Fruit fly (Drosophila melanogaster) whole organism, pupa: Measurements from ENCODE around the gene CG14785.

Source experiments
- CG10348 ChIP-seq: fragments of 200-800 bp; sonication (Bioruptor generic); IDR thresholded peaks from 2 replicates; pipeline ENCODE4 v1.3.6; 2022; ENCODE audit warnings: missing biosample characterization, missing genetic modification characterization
- CG12605 ChIP-seq: fragments of 200-800 bp; sonication (Bioruptor generic); IDR thresholded peaks from 2 replicates; pipeline ENCODE4 v1.3.6; 2022; ENCODE audit warnings: missing biosample characterization, missing genetic modification characterization
- CG13204 ChIP-seq: fragments of 200-800 bp; sonication (Bioruptor generic); optimal IDR thresholded peaks from 2 replicates; lab custom pipeline; 2018; ENCODE audit warnings: missing biosample characterization, mild to moderate bottlenecking, missing genetic modification characterization, moderate library complexity
- CG14655 ChIP-seq: fragments of 200-800 bp; sonication (Bioruptor generic); optimal IDR thresholded peaks from 3 replicates; lab custom pipeline; 2017; ENCODE audit warnings: mild to moderate bottlenecking, missing biosample characterization, missing genetic modification reagents, missing genetic modification characterization
- CG15710 ChIP-seq: fragments of 200-800 bp; sonication (Bioruptor generic); optimal IDR thresholded peaks from 2 replicates; lab custom pipeline; 2018; ENCODE audit warnings: missing biosample characterization, mild to moderate bottlenecking, missing genetic modification characterization, moderate library complexity
- CG17806 ChIP-seq: fragments of 200-800 bp; sonication (Bioruptor generic); optimal IDR thresholded peaks from 2 replicates; lab custom pipeline; 2018; ENCODE audit warnings: missing biosample characterization, mild to moderate bottlenecking, missing genetic modification characterization, moderate library complexity
- CG32121 ChIP-seq: fragments of 200-800 bp; sonication (Bioruptor generic); IDR thresholded peaks from 2 replicates; pipeline ENCODE4 v1.3.6; 2022; ENCODE audit warnings: missing biosample characterization, missing genetic modification characterization
- CG34367 ChIP-seq: fragments of 200-800 bp; sonication (Bioruptor generic); optimal IDR thresholded peaks from 2 replicates; lab custom pipeline; 2018; ENCODE audit warnings: missing biosample characterization, mild to moderate bottlenecking, missing genetic modification characterization
- CG4496 ChIP-seq: fragments of 200-800 bp; sonication (Bioruptor generic); IDR thresholded peaks from 3 replicates; pipeline ENCODE4 v1.3.6; 2022; ENCODE audit warnings: missing biosample characterization, missing genetic modification characterization
- CG8159 ChIP-seq: fragments of 200-800 bp; sonication (Bioruptor generic); optimal IDR thresholded peaks from 3 replicates; lab custom pipeline; 2018; ENCODE audit warnings: missing biosample characterization, mild to moderate bottlenecking, missing genetic modification characterization, moderate library complexity
- CG8301 ChIP-seq: fragments of 200-800 bp; sonication (Bioruptor generic); optimal IDR thresholded peaks from 2 replicates; lab custom pipeline; 2018; ENCODE audit warnings: missing biosample characterization, mild to moderate bottlenecking, missing genetic modification characterization
- CG9948 ChIP-seq: fragments of 200-800 bp; sonication (Bioruptor generic); optimal IDR thresholded peaks from 2 replicates; lab custom pipeline; 2018; ENCODE audit warnings: missing biosample characterization, mild to moderate bottlenecking, missing genetic modification characterization, moderate library complexity
- D1 ChIP-seq: fragments of 200-800 bp; sonication (Bioruptor generic); optimal IDR thresholded peaks from 2 replicates; lab custom pipeline; 2018; ENCODE audit warnings: missing biosample characterization, mild to moderate bottlenecking, missing genetic modification characterization, moderate library complexity
- EcR ChIP-seq: fragments of 200-800 bp; sonication (Bioruptor generic); optimal IDR thresholded peaks from 3 replicates; lab custom pipeline; 2019; ENCODE audit warnings: missing biosample characterization, missing genetic modification characterization, mild to moderate bottlenecking, moderate library complexity, missing genetic modification reagents
- Ets98B ChIP-seq: fragments of 200-800 bp; sonication (Bioruptor generic); IDR thresholded peaks from 2 replicates; pipeline ENCODE4 v1.3.6; 2022; ENCODE audit warnings: missing biosample characterization, missing genetic modification characterization
- Pif1A ChIP-seq: fragments of 200-800 bp; sonication (Bioruptor generic); optimal IDR thresholded peaks from 3 replicates; lab custom pipeline; 2016; ENCODE audit warnings: missing biosample characterization, missing genetic modification characterization
- Pif1B ChIP-seq: fragments of 200-800 bp; sonication (Bioruptor generic); optimal IDR thresholded peaks from 3 replicates; lab custom pipeline; 2016; ENCODE audit warnings: missing biosample characterization, missing genetic modification characterization
- Snoo ChIP-seq: fragments of 200-800 bp; sonication (Bioruptor generic); optimal IDR thresholded peaks from 3 replicates; lab custom pipeline; 2017; ENCODE audit warnings: missing biosample characterization, mild to moderate bottlenecking, missing genetic modification characterization, inconsistent platforms
- fd96Ca ChIP-seq: fragments of 200-800 bp; sonication (Bioruptor generic); IDR thresholded peaks from 3 replicates; pipeline ENCODE4 v1.3.6; 2022; ENCODE audit warnings: missing biosample characterization, missing genetic modification characterization
- gl ChIP-seq: fragments of 200-800 bp; sonication (Bioruptor generic); optimal IDR thresholded peaks from 2 replicates; lab custom pipeline; 2018; ENCODE audit warnings: missing biosample characterization, mild to moderate bottlenecking, missing genetic modification characterization
- rn ChIP-seq: fragments of 200-800 bp; sonication (Bioruptor generic); IDR thresholded peaks from 2 replicates; pipeline ENCODE4 v1.3.6; 2022; ENCODE audit warnings: missing biosample characterization, missing genetic modification characterization

CG14785 gene

dm6 chrX:1464033-1464432, 7.2 kb upstream of the CG14785 start, which contains the start of gene Ns3:
TSS of gene Ns3 (minus strand) at chrX:1464220.
- TF ChIP-seq Ets98B (GFP tag; lab: Robert Waterston, UW) (no peak), CG17806 (tag; lab: Kevin White, UChicago) (no peak), CG13204 (GFP tag; lab: Kevin White, UChicago) (no peak), rn (GFP tag; lab: Robert Waterston, UW) (no peak), CG8159 (tag; lab: Kevin White, UChicago) (no peak), gl (tag; lab: Kevin White, UChicago) (no peak), CG14655 (GFP tag; lab: Kevin White, UChicago) (no peak)

- no peak for TF ChIP-seq CG9948 (tag; lab: Kevin White, UChicago)
- no peak for TF ChIP-seq EcR (GFP tag; lab: Kevin White, UChicago)
- no peak for TF ChIP-seq CG13204 (GFP tag; lab: Kevin White, UChicago)
- peak; percentile 52; the same call in 1 of the 3 replicates for TF ChIP-seq CG4496
- no peak for TF ChIP-seq rn (GFP tag; lab: Robert Waterston, UW)
- no peak for TF ChIP-seq Pif1A (GFP tag; lab: Kevin White, UChicago)
- peak; percentile 31 for TF ChIP-seq gl (tag; lab: Kevin White, UChicago)
- no peak for TF ChIP-seq CG15710 (tag; lab: Kevin White, UChicago)
These were observed 4.7 kb upstream of the CG14785 start, which contains the start of gene CG14787 for dm6 chrX:1461544-1461943. TSS of gene CG14787 (minus strand) at chrX:1461676.

- no peak for TF ChIP-seq CG9948 (tag; lab: Kevin White, UChicago)
- TF ChIP-seq CG12605: no peak
- no peak for TF ChIP-seq CG13204 (GFP tag; lab: Kevin White, UChicago)
- TF ChIP-seq CG4496: no peak
- no peak for TF ChIP-seq rn (GFP tag; lab: Robert Waterston, UW)
- TF ChIP-seq CG17806 (tag; lab: Kevin White, UChicago): no peak
- TF ChIP-seq CG8159 (tag; lab: Kevin White, UChicago): no peak
- TF ChIP-seq CG32121: no peak
- TF ChIP-seq Ets98B (GFP tag; lab: Robert Waterston, UW): no peak
- TF ChIP-seq gl (tag; lab: Kevin White, UChicago): no peak
These were observed 3.5 kb upstream of the CG14785 start, which contains the start of gene Lrpprc2 for dm6 chrX:1460278-1460872. TSS of gene Lrpprc2 (minus strand) at chrX:1460617.

- no peak for TF ChIP-seq rn (GFP tag; lab: Robert Waterston, UW)
These were observed 2.0 kb downstream of the CG14785 start for dm6 chrX:1454837-1455236.

dm6 chrX:1452130-1452529, 4.7 kb downstream of the CG14785 start, which contains the start of gene Gr2a:
TSS of gene Gr2a (plus strand) at chrX:1452430.
- TF ChIP-seq gl (tag; lab: Kevin White, UChicago) (no peak), CG4496 (no peak), D1 (no peak), CG34367 (no peak), Pif1B (GFP tag; lab: Kevin White, UChicago) (no peak), Pif1A (GFP tag; lab: Kevin White, UChicago) (no peak), CG13204 (GFP tag; lab: Kevin White, UChicago) (no peak), CG8159 (tag; lab: Kevin White, UChicago) (no peak), fd96Ca (no peak), CG14655 (GFP tag; lab: Kevin White, UChicago) (no peak), EcR (GFP tag; lab: Kevin White, UChicago) (no peak), CG32121 (no peak), CG8301 (tag; lab: Kevin White, UChicago) (no peak), CG12605 (no peak), CG9948 (tag; lab: Kevin White, UChicago) (no peak), Ets98B (GFP tag; lab: Robert Waterston, UW) (no peak), CG15710 (tag; lab: Kevin White, UChicago) (no peak), CG17806 (tag; lab: Kevin White, UChicago) (no peak), CG10348 (GFP tag; lab: Robert Waterston, UW) (no peak)

- TF ChIP-seq CG9948 (tag; lab: Kevin White, UChicago) (no peak), CG34367 (no peak), CG17806 (tag; lab: Kevin White, UChicago) (no peak), Pif1A (GFP tag; lab: Kevin White, UChicago) (no peak), rn (GFP tag; lab: Robert Waterston, UW) (no peak), CG14655 (GFP tag; lab: Kevin White, UChicago) (no peak), fd96Ca (no peak), CG4496 (no peak), EcR (GFP tag; lab: Kevin White, UChicago) (no peak)
These were observed 42.6 kb downstream of the CG14785 start for dm6 chrX:1414269-1414668.

- TF ChIP-seq CG15710 (tag; lab: Kevin White, UChicago) (peak; percentile 16), CG8159 (tag; lab: Kevin White, UChicago) (peak; percentile 30), fd96Ca (0 out of 3 replicates have a peak, but pooled peaks have one; percentile 23), CG10348 (GFP tag; lab: Robert Waterston, UW) (no peak), CG4496 (0 out of 3 replicates have a peak, but pooled peaks have one; percentile 26), Snoo (tag; lab: Kevin White, UChicago) (no peak), CG34367 (peak; percentile 21), CG17806 (tag; lab: Kevin White, UChicago) (peak; percentile 27), Pif1A (GFP tag; lab: Kevin White, UChicago) (no peak), CG32121 (no peak), CG8301 (tag; lab: Kevin White, UChicago) (peak; percentile 30), CG9948 (tag; lab: Kevin White, UChicago) (peak; percentile 42), Ets98B (GFP tag; lab: Robert Waterston, UW) (no peak), D1 (no peak), gl (tag; lab: Kevin White, UChicago) (no peak), rn (GFP tag; lab: Robert Waterston, UW) (no peak), CG14655 (GFP tag; lab: Kevin White, UChicago) (peak; percentile 35), Pif1B (GFP tag; lab: Kevin White, UChicago) (no peak), CG13204 (GFP tag; lab: Kevin White, UChicago) (peak; percentile 71), CG12605 (no peak), EcR (GFP tag; lab: Kevin White, UChicago) (no peak)
These were observed 45.5 kb downstream of the CG14785 start for dm6 chrX:1411225-1411932.
